Fruit fly (Drosophila melanogaster) whole organism, wandering third instar larva: Measurements from ENCODE around the gene betaTub85D.

Experiments
- CG32264 ChIP-seq: fragments of 200-800 bp; sonication (Bioruptor generic); optimal IDR thresholded peaks from 2 replicates; lab custom pipeline; 2016; ENCODE audit warnings: missing biosample characterization, missing genetic modification characterization
- ey ChIP-seq: fragments of 200-800 bp; sonication (Bioruptor generic); optimal IDR thresholded peaks from 2 replicates; lab custom pipeline; 2016; ENCODE audit warnings: missing biosample characterization, missing genetic modification characterization
- foxo ChIP-seq, 2 experiments: fragments of 200-800 bp; sonication (Bioruptor generic); optimal IDR thresholded peaks; 2 replicates in 1 of 2; 3 replicates in 1 of 2; lab custom pipeline; 2016 to 2017; ENCODE audit warnings: missing biosample characterization in 2 of 2, missing genetic modification characterization in 2 of 2
- pan ChIP-seq: fragments of >200 bp; optimal IDR thresholded peaks from 2 replicates; lab custom pipeline; 2017
- psq ChIP-seq: fragments of 200-800 bp; sonication (Bioruptor generic); optimal IDR thresholded peaks from 3 replicates; lab custom pipeline; 2017; ENCODE audit warnings: missing biosample characterization, mild to moderate bottlenecking, missing genetic modification characterization, moderate library complexity

DNA sequence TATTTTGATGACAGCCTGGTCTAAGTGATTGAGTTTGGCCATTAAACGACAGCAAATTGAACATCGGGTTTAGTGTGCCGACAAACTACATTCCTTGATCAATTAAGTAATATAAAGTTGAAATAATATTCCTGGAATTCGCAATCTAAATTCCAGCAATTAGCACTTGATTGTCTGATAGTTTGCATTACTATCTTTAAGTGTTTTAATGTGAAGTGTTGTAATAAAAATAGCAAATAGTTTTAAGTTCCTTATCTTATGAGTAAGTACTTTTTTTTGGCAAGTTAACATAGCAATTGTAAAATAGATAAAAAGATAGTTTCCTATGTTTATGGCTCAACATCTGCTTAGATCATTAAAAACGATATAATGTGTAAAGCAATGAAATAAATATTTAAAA is 21.8 kb downstream of the betaTub85D start:
- TF ChIP-seq CG32264 (GFP tag; lab: Kevin White, UChicago) (no peak), ey (GFP tag; lab: Kevin White, UChicago) (no peak), foxo (GFP tag; optimal IDR thresholded peaks at IDR 0.05; lab: Kevin White, UChicago) (no peak), pan (lab: Kevin White, UChicago) (no peak), psq (GFP tag; lab: Kevin White, UChicago) (no peak)
